Worm (Caenorhabditis elegans): ENCODE results near the gene H25P19.1.

Gene H25P19.1

ce11 chrV:687384-687783 lies at the start of gene H25P19.1:
Gene H25P19.1, plus strand, starts transcription at chrV:687684.
- TF ChIP-seq him-1 (tag; optimal IDR thresholded peaks at IDR 0.05) (no peak), dao-5 (tag; optimal IDR thresholded peaks at IDR 0.05) (no peak), W03F9.2 (tag; optimal IDR thresholded peaks at IDR 0.05) (no peak)

- TF ChIP-seq dao-5 (tag; optimal IDR thresholded peaks at IDR 0.05) (no peak), W03F9.2 (tag; optimal IDR thresholded peaks at IDR 0.05) (no peak), him-1 (tag; optimal IDR thresholded peaks at IDR 0.05) (no peak)
Measured at ce11 chrV:638328-638727, 49.2 kb upstream of the H25P19.1 start, which contains the start of gene srj-37. Gene srj-37, plus strand, starts transcription at chrV:638628.

ce11 chrV:642750-643149 lies 44.7 kb upstream of the H25P19.1 start, which contains the start of gene nhr-190:
Gene nhr-190, minus strand, starts transcription at chrV:642924.
- TF ChIP-seq W03F9.2 (tag; optimal IDR thresholded peaks at IDR 0.05) (no peak), him-1 (tag; optimal IDR thresholded peaks at IDR 0.05) (no peak), dao-5 (tag; optimal IDR thresholded peaks at IDR 0.05) (no peak)

ce11 chrV:646129-646528 lies 41.4 kb upstream of the H25P19.1 start, which contains the start of gene F48G7.12:
Gene F48G7.12, minus strand, starts transcription at chrV:646229.
- TF ChIP-seq dao-5 (tag; optimal IDR thresholded peaks at IDR 0.05) = no peak

- TF ChIP-seq him-1 (tag; optimal IDR thresholded peaks at IDR 0.05) (no peak), W03F9.2 (tag; optimal IDR thresholded peaks at IDR 0.05) (no peak), dao-5 (tag; optimal IDR thresholded peaks at IDR 0.05) (no peak)
Measured at ce11 chrV:646888-647287, 40.6 kb upstream of the H25P19.1 start, which contains the start of gene ugt-42. Gene ugt-42, plus strand, starts transcription at chrV:647188.

ce11 chrV:652940-653339 lies 34.5 kb upstream of the H25P19.1 start, which contains the start of gene srj-5:
Gene srj-5, minus strand, starts transcription at chrV:653040.
- TF ChIP-seq him-1 (tag; optimal IDR thresholded peaks at IDR 0.05) (no peak), W03F9.2 (tag; optimal IDR thresholded peaks at IDR 0.05) (no peak), dao-5 (tag; optimal IDR thresholded peaks at IDR 0.05) (no peak)

- no peak for TF ChIP-seq W03F9.2 (tag; optimal IDR thresholded peaks at IDR 0.05)
- no peak for TF ChIP-seq dao-5 (tag; optimal IDR thresholded peaks at IDR 0.05)
- TF ChIP-seq him-1 (tag; optimal IDR thresholded peaks at IDR 0.05) = no peak
Measured at ce11 chrV:654402-654801, 33.1 kb upstream of the H25P19.1 start, which contains the start of gene srj-6. Gene srj-6, minus strand, starts transcription at chrV:654502.

ce11 chrV:655823-656222 lies 31.7 kb upstream of the H25P19.1 start, which contains the start of gene srh-245:
Gene srh-245, minus strand, starts transcription at chrV:655923.
- TF ChIP-seq W03F9.2 (tag; optimal IDR thresholded peaks at IDR 0.05) (no peak), him-1 (tag; optimal IDR thresholded peaks at IDR 0.05) (no peak), dao-5 (tag; optimal IDR thresholded peaks at IDR 0.05) (no peak)

DNA sequence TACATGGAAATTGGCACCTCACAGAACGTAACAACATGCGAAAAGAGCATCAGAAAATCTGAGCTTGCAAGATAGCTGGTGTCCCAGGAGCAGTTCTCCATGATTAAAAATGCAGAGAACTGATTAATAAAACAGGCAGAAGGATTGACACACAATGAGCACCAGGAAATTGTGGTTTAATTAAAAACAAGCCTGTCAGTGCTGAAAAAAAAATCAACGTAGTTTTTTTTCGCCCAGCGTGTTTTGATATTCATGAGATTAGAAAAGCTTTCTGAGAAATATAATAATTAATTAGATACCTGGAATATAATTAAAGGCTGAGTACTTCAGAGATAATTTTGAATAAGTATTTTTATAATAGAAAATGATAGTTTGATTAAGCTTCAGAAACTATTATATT lies 29.8 kb upstream of the H25P19.1 start, which contains the start of gene srh-246:
srh-246 (minus strand) TSS at position 101 of the 400 bp plus-strand sequence.
- no peak for TF ChIP-seq W03F9.2 (tag; optimal IDR thresholded peaks at IDR 0.05)
- no peak for TF ChIP-seq dao-5 (tag; optimal IDR thresholded peaks at IDR 0.05)
- no peak for TF ChIP-seq him-1 (tag; optimal IDR thresholded peaks at IDR 0.05)

DNA sequence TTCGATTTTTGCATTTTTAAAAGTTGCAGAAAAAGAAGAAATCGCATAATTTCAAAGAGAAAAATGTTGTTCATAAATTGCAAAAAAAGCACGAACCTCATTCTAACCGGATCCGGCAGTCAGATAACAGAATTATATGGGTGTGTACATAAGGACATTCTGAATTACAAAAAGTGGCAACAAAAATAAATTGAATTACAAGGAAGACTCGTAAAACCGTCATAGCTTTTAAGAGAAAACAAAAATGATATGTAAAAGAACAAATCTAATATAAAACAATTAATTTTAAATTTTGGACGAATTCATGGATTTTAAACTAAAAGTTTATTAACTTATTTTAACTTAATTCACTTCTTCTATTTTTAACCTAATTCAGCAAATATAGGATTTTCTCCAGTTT lies 27.3 kb upstream of the H25P19.1 start, which contains the start of gene F31F4.17:
F31F4.17 (minus strand) TSS at position 101 of the 400 bp plus-strand sequence.
- TF ChIP-seq dao-5 (tag; optimal IDR thresholded peaks at IDR 0.05) = no peak

DNA sequence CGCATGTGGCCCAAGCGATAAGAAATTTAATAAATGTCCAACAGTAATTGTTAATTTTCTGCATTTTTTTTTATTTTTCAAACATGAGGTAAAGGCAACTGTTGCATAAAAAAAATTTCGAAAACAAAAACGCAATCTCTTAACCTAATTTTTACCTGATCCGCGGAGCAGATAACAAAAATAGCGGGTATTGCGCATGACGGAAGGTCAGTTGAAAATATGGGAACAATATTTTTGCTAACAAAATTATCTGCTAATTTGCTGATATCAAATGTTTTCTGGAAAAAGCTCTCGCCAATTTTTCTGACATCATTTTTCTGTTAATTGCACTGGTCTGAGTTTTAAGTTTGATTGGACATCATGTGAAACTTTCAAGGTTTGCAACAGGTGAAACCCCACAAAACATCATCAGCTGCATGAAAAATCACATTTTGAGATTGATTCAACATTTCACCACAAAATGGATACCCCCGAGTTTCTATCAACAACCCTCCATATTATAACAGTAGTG lies 23.1 kb upstream of the H25P19.1 start, which contains the start of the genes F31F4.11 and srh-266:
F31F4.11 (minus strand) TSS at position 101 of the 511 bp plus-strand sequence.
srh-266 (plus strand) TSS at position 461 of the 511 bp plus-strand sequence.
- TF ChIP-seq W03F9.2 (tag; optimal IDR thresholded peaks at IDR 0.05) (no peak), him-1 (tag; optimal IDR thresholded peaks at IDR 0.05) (no peak), dao-5 (tag; optimal IDR thresholded peaks at IDR 0.05) (no peak)

DNA sequence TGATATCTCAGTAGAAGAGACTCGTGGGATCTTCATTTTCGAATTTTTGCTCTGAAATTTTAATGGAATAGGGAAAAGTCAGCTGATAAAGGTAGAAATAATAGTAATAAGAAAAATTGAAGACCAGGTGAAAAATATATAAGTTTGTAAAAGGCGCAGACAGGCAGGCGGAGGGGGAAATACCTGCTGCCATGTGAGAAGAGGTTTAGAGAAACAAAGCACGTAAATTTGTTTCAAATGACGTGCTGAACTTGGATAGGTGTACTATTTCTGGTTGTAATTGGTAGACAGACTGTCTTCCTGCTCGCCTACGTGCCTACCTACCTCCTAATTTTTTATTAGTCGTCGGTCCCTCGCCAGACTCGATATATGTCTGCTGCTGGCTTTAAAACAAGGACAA lies 20.0 kb upstream of the H25P19.1 start, which contains the start of gene nhr-180:
nhr-180 (minus strand) TSS at position 52 of the 400 bp plus-strand sequence.
- TF ChIP-seq dao-5 (tag; optimal IDR thresholded peaks at IDR 0.05) (no peak), him-1 (tag; optimal IDR thresholded peaks at IDR 0.05) (no peak), W03F9.2 (tag; optimal IDR thresholded peaks at IDR 0.05) (no peak)

ce11 chrV:671342-671741 lies 16.1 kb upstream of the H25P19.1 start, which contains the start of gene sru-24:
Gene sru-24, minus strand, starts transcription at chrV:671442.
- TF ChIP-seq him-1 (tag; optimal IDR thresholded peaks at IDR 0.05) (no peak), W03F9.2 (tag; optimal IDR thresholded peaks at IDR 0.05) (no peak), dao-5 (tag; optimal IDR thresholded peaks at IDR 0.05) (no peak)

- TF ChIP-seq dao-5 (tag; optimal IDR thresholded peaks at IDR 0.05) = no peak
- no peak for TF ChIP-seq him-1 (tag; optimal IDR thresholded peaks at IDR 0.05)
- TF ChIP-seq W03F9.2 (tag; optimal IDR thresholded peaks at IDR 0.05) = no peak
Measured at ce11 chrV:674213-674612, 13.3 kb upstream of the H25P19.1 start, which contains the start of gene sru-25. Gene sru-25, minus strand, starts transcription at chrV:674313.

Measured in whole organism, L4/young adult.